Fruit fly (Drosophila melanogaster): ENCODE results near the gene rudhira.
A peak's percentile ranks its signal among the peaks of the same experiment; 100 is the strongest.

Gene rudhira

dm6 chrX:11848507-11849264 is 32.0 kb downstream of the rudhira start (continued):
- TF ChIP-seq CG34224 (GFP tag; IDR thresholded peaks at IDR 0.05; ENCODE audit: partially characterized antibody): no peak
- peak; percentile 42 for TF ChIP-seq D19A (tag; optimal IDR thresholded peaks at IDR 0.05)
- TF ChIP-seq CG17328 (GFP tag; IDR thresholded peaks at IDR 0.05): peak; percentile 57
- peak; percentile 49 for TF ChIP-seq CG12391 (tag; optimal IDR thresholded peaks at IDR 0.05)
- TF ChIP-seq CG17359 (tag; optimal IDR thresholded peaks at IDR 0.05): peak; percentile 71
- no peak for TF ChIP-seq Hr39 (optimal IDR thresholded peaks at IDR 0.05)
- no peak for TF ChIP-seq ash1 (GFP tag; optimal IDR thresholded peaks at IDR 0.05)
- peak; percentile 54; the same call in 2 of the 3 replicates for TF ChIP-seq CG17361 (GFP tag; IDR thresholded peaks at IDR 0.05)
- TF ChIP-seq kay (GFP tag; optimal IDR thresholded peaks at IDR 0.05): no peak
- TF ChIP-seq inv (GFP tag; IDR thresholded peaks at IDR 0.05; ENCODE audit: partially characterized antibody): no peak
- TF ChIP-seq Hmr (GFP tag; optimal IDR thresholded peaks at IDR 0.05): peak; percentile 45
- TF ChIP-seq dpn (GFP tag; optimal IDR thresholded peaks at IDR 0.05): peak in 1 of 2 experiments; percentile 27
- TF ChIP-seq fd96Cb (tag; optimal IDR thresholded peaks at IDR 0.05): peak; percentile 52
- no peak for TF ChIP-seq HmgZ (tag; optimal IDR thresholded peaks at IDR 0.05)
- TF ChIP-seq CG3726 (GFP tag; IDR thresholded peaks at IDR 0.05): no peak
- TF ChIP-seq toy (GFP tag; IDR thresholded peaks at IDR 0.05): no peak
- no peak for TF ChIP-seq CG2202 (tag; optimal IDR thresholded peaks at IDR 0.05)
- TF ChIP-seq Six4 (GFP tag; optimal IDR thresholded peaks at IDR 0.05): no peak
- TF ChIP-seq crp (GFP tag; optimal IDR thresholded peaks at IDR 0.05): no peak
- TF ChIP-seq CG12659 (GFP tag; optimal IDR thresholded peaks at IDR 0.05): peak; percentile 34
- TF ChIP-seq CG34422 (GFP tag; IDR thresholded peaks at IDR 0.05): no peak; the same call in 2 of the 3 replicates
- TF ChIP-seq bigmax (GFP tag; optimal IDR thresholded peaks at IDR 0.05): no peak
- no peak for TF ChIP-seq Atf3 (GFP tag; optimal IDR thresholded peaks at IDR 0.05)
- no peak for TF ChIP-seq NC2α (GFP tag; optimal IDR thresholded peaks at IDR 0.05)
- no peak for TF ChIP-seq CG12104 (GFP tag; optimal IDR thresholded peaks at IDR 0.05)
- TF ChIP-seq tin (GFP tag; optimal IDR thresholded peaks at IDR 0.05): peak; percentile 4
- peak; percentile 10 for TF ChIP-seq CG9817 (tag; optimal IDR thresholded peaks at IDR 0.05)
- no peak for TF ChIP-seq dm (GFP tag; optimal IDR thresholded peaks at IDR 0.05)
- no peak for TF ChIP-seq chif (GFP tag; optimal IDR thresholded peaks at IDR 0.05)
- no peak for TF ChIP-seq Pdp1 (GFP tag; optimal IDR thresholded peaks at IDR 0.05)
- no peak for TF ChIP-seq ham (GFP tag; IDR thresholded peaks at IDR 0.05)
- TF ChIP-seq lmd (GFP tag; IDR thresholded peaks at IDR 0.05): peak; percentile 42; the same call in 1 of the 2 replicates
- TF ChIP-seq Rfx (GFP tag; IDR thresholded peaks at IDR 0.05): 0 out of 2 replicates have a peak, but pooled peaks have one; percentile 36
- TF ChIP-seq CG10959 (GFP tag; IDR thresholded peaks at IDR 0.05): no peak
- no peak for TF ChIP-seq cg (GFP tag; optimal IDR thresholded peaks at IDR 0.05)
- no peak for TF ChIP-seq CG17802 (tag; optimal IDR thresholded peaks at IDR 0.05)
- TF ChIP-seq eyg (GFP tag; optimal IDR thresholded peaks at IDR 0.05): no peak
- TF ChIP-seq onecut (GFP tag; IDR thresholded peaks at IDR 0.05): no peak
- TF ChIP-seq CG1529 (GFP tag; optimal IDR thresholded peaks at IDR 0.05): peak; percentile 0
- no peak for TF ChIP-seq Dfd (GFP tag; optimal IDR thresholded peaks at IDR 0.05)
- no peak for TF ChIP-seq dmrt11E (tag; optimal IDR thresholded peaks at IDR 0.05)
- no peak for TF ChIP-seq Scr (GFP tag; IDR thresholded peaks at IDR 0.05; ENCODE audit: partially characterized antibody)
- TF ChIP-seq nom (GFP tag; optimal IDR thresholded peaks at IDR 0.05): no peak
- no peak for TF ChIP-seq Max (GFP tag; optimal IDR thresholded peaks at IDR 0.05)
- TF ChIP-seq Hr51 (GFP tag; optimal IDR thresholded peaks at IDR 0.05): peak in 1 of 2 experiments; percentile 78
- peak; percentile 37 for TF ChIP-seq CG8388 (GFP tag; optimal IDR thresholded peaks at IDR 0.05)
- TF ChIP-seq CoRest (tag; optimal IDR thresholded peaks at IDR 0.05): peak; percentile 60
- TF ChIP-seq zfh2 (GFP tag; optimal IDR thresholded peaks at IDR 0.05): no peak
- TF ChIP-seq Mad (GFP tag; optimal IDR thresholded peaks at IDR 0.05): no peak

Measured in whole organism, embryonic.